Fruit fly (Drosophila melanogaster) whole organism, embryonic: ENCODE results near the gene CG15914.

ENCODE experiments used
- ATbp ChIP-seq: fragments of 200-800 bp; sonication (Bioruptor generic); optimal IDR thresholded peaks from 2 replicates; lab custom pipeline; 2017; ENCODE audit warnings: missing biosample characterization, mild to moderate bottlenecking, missing genetic modification characterization, missing genetic modification reagents
- Bdp1 ChIP-seq: fragments of 200-800 bp; sonication (Bioruptor generic); optimal IDR thresholded peaks from 3 replicates; lab custom pipeline; 2016; ENCODE audit warnings: missing biosample characterization, missing genetic modification characterization
- CG10267 ChIP-seq: fragments of 200-800 bp; sonication (Bioruptor generic); optimal IDR thresholded peaks from 2 replicates; lab custom pipeline; 2018; ENCODE audit warnings: missing biosample characterization, mild to moderate bottlenecking, missing genetic modification characterization, moderate library complexity
- CG13894 ChIP-seq: fragments of 200-800 bp; sonication (Bioruptor generic); optimal IDR thresholded peaks from 3 replicates; lab custom pipeline; 2018; ENCODE audit warnings: missing biosample characterization, mild to moderate bottlenecking, missing genetic modification characterization, moderate library complexity
- CG14860 ChIP-seq: fragments of 200-800 bp; sonication (Bioruptor generic); IDR thresholded peaks from 3 replicates; pipeline ENCODE4 v1.3.6; 2022; ENCODE audit warnings: missing biosample characterization, missing genetic modification characterization; ENCODE audit not compliant: partially characterized antibody
- CG1529 ChIP-seq: fragments of 200-800 bp; sonication (Bioruptor generic); optimal IDR thresholded peaks from 3 replicates; lab custom pipeline; 2018; ENCODE audit warnings: missing biosample characterization, missing genetic modification characterization
- CG15479 ChIP-seq: fragments of 200-800 bp; sonication (Bioruptor generic); optimal IDR thresholded peaks from 3 replicates; lab custom pipeline; 2019; ENCODE audit warnings: missing biosample characterization, mild to moderate bottlenecking, missing genetic modification characterization, moderate library complexity
- CG2712 ChIP-seq: fragments of 200-800 bp; optimal IDR thresholded peaks from 3 replicates; lab custom pipeline; 2019; ENCODE audit warnings: missing biosample characterization, mild to moderate bottlenecking, missing genetic modification characterization, moderate library complexity
- CG4282 ChIP-seq: fragments of 200-800 bp; sonication (Bioruptor generic); optimal IDR thresholded peaks from 2 replicates; lab custom pipeline; 2016; ENCODE audit warnings: missing biosample characterization, missing genetic modification characterization
- CG6791 ChIP-seq: fragments of 200-800 bp; sonication (Bioruptor generic); IDR thresholded peaks from 3 replicates; pipeline ENCODE4 v1.3.6; 2022; ENCODE audit warnings: missing biosample characterization, missing genetic modification characterization; ENCODE audit not compliant: partially characterized antibody
- CG8089 ChIP-seq: fragments of 200-800 bp; sonication (Bioruptor generic); optimal IDR thresholded peaks from 3 replicates; lab custom pipeline; 2016; ENCODE audit warnings: missing biosample characterization, missing genetic modification characterization
- CG8290 ChIP-seq, 3 experiments: fragments of 200-800 bp; sonication (Bioruptor generic); optimal IDR thresholded peaks; 2 replicates each; lab custom pipeline; 2016 to 2019; ENCODE audit warnings: missing biosample characterization in 3 of 3, missing genetic modification characterization in 3 of 3, mild to moderate bottlenecking in 2 of 3, moderate library complexity in 1 of 3
- Dbx ChIP-seq: fragments of 200-800 bp; sonication (Bioruptor generic); IDR thresholded peaks from 3 replicates; pipeline ENCODE4 v1.3.6; 2022; ENCODE audit warnings: missing biosample characterization, missing genetic modification characterization
- Dip2 ChIP-seq: fragments of 200-800 bp; sonication (Bioruptor generic); IDR thresholded peaks from 2 replicates; pipeline ENCODE4 v1.3.6; 2022; ENCODE audit warnings: missing biosample characterization, missing genetic modification characterization
- Elba2 ChIP-seq: fragments of 200-800 bp; sonication (Bioruptor generic); optimal IDR thresholded peaks from 3 replicates; lab custom pipeline; 2016; ENCODE audit warnings: missing biosample characterization, missing genetic modification characterization
- Fer2 ChIP-seq: fragments of 200-800 bp; sonication (Bioruptor generic); optimal IDR thresholded peaks from 2 replicates; lab custom pipeline; 2018; ENCODE audit warnings: missing biosample characterization, mild to moderate bottlenecking, missing genetic modification characterization, moderate library complexity
- HLH4C ChIP-seq: fragments of 200-800 bp; sonication (Bioruptor generic); IDR thresholded peaks from 3 replicates; pipeline ENCODE4 v1.3.6; 2022; ENCODE audit warnings: missing biosample characterization, missing genetic modification characterization; ENCODE audit not compliant: partially characterized antibody
- Hr78 ChIP-seq, 2 experiments: fragments of 200-800 bp in 1 of 2; fragments of >200 bp in 1 of 2; sonication (Bioruptor generic) in 1 of 2; optimal IDR thresholded peaks; 2 replicates each; lab custom pipeline; 2017 to 2019; ENCODE audit warnings: missing biosample characterization in 2 of 2, missing genetic modification characterization in 2 of 2, mild to moderate bottlenecking in 1 of 2, moderate library complexity in 1 of 2
- MESR4 ChIP-seq: fragments of 200-800 bp; sonication (Bioruptor generic); optimal IDR thresholded peaks from 2 replicates; lab custom pipeline; 2018; ENCODE audit warnings: missing biosample characterization, mild to moderate bottlenecking, missing genetic modification characterization, moderate library complexity
- Sry-β ChIP-seq: fragments of 200-800 bp; sonication (Bioruptor generic); optimal IDR thresholded peaks from 2 replicates; lab custom pipeline; 2018; ENCODE audit warnings: missing biosample characterization, mild to moderate bottlenecking, missing genetic modification characterization, moderate library complexity
- Trl ChIP-seq, 3 experiments: fragments of >200 bp in 2 of 3; fragments of 200-800 bp in 1 of 3; sonication (Bioruptor generic) in 1 of 3; optimal IDR thresholded peaks; 2 replicates in 1 of 3; 3 replicates in 2 of 3; lab custom pipeline; 2016 to 2017; ENCODE audit warnings: missing biosample characterization in 1 of 3, missing genetic modification characterization in 1 of 3
- abd-A ChIP-seq: fragments of 200-800 bp; sonication (Bioruptor generic); optimal IDR thresholded peaks from 3 replicates; lab custom pipeline; 2019; ENCODE audit warnings: missing biosample characterization, mild to moderate bottlenecking, missing genetic modification characterization, moderate library complexity
- amos ChIP-seq: fragments of 200-800 bp; sonication (Bioruptor generic); IDR thresholded peaks from 2 replicates; pipeline ENCODE4 v1.3.6; 2022; ENCODE audit warnings: missing biosample characterization, missing genetic modification characterization; ENCODE audit not compliant: partially characterized antibody
- bab2 ChIP-seq: fragments of 200-800 bp; sonication (Bioruptor generic); optimal IDR thresholded peaks from 2 replicates; lab custom pipeline; 2016; ENCODE audit warnings: missing biosample characterization, missing genetic modification characterization
- crol ChIP-seq: fragments of 200-800 bp; sonication (Bioruptor generic); IDR thresholded peaks from 2 replicates; pipeline ENCODE4 v1.3.6; 2022; ENCODE audit warnings: missing biosample characterization, missing genetic modification characterization
- dan ChIP-seq: fragments of 200-800 bp; sonication (Bioruptor generic); IDR thresholded peaks from 2 replicates; pipeline ENCODE4 v1.3.6; 2022; ENCODE audit warnings: missing biosample characterization, missing genetic modification characterization
- exex ChIP-seq: fragments of 200-800 bp; sonication (Bioruptor generic); optimal IDR thresholded peaks from 4 replicates; lab custom pipeline; 2018; ENCODE audit warnings: missing biosample characterization, mild to moderate bottlenecking, missing genetic modification characterization, moderate library complexity
- fd3F ChIP-seq: fragments of 200-800 bp; sonication (Bioruptor generic); optimal IDR thresholded peaks from 2 replicates; lab custom pipeline; 2018; ENCODE audit warnings: missing biosample characterization, mild to moderate bottlenecking, missing genetic modification characterization, moderate library complexity
- gce ChIP-seq: fragments of 200-800 bp; sonication (Bioruptor generic); IDR thresholded peaks from 3 replicates; pipeline ENCODE4 v1.3.6; 2022; ENCODE audit warnings: missing biosample characterization, missing genetic modification characterization
- hb ChIP-seq: fragments of 200-800 bp; sonication (Bioruptor generic); IDR thresholded peaks from 3 replicates; pipeline ENCODE4 v1.3.6; 2022; ENCODE audit warnings: missing biosample characterization, missing genetic modification characterization; ENCODE audit not compliant: partially characterized antibody
- insv ChIP-seq, 2 experiments: fragments of 200-800 bp; sonication (Bioruptor generic); optimal IDR thresholded peaks; 3 replicates each; lab custom pipeline; 2016 to 2018; ENCODE audit warnings: missing biosample characterization in 2 of 2, missing genetic modification characterization in 2 of 2
- ken ChIP-seq: fragments of 200-800 bp; sonication (Bioruptor generic); IDR thresholded peaks from 3 replicates; pipeline ENCODE4 v1.3.6; 2022; ENCODE audit warnings: missing biosample characterization, missing genetic modification characterization
- maf-S ChIP-seq: fragments of 200-800 bp; sonication (Bioruptor generic); optimal IDR thresholded peaks from 2 replicates; lab custom pipeline; 2016; ENCODE audit warnings: missing biosample characterization, missing genetic modification characterization
- mam ChIP-seq: fragments of 200-800 bp; sonication (Bioruptor generic); optimal IDR thresholded peaks from 3 replicates; lab custom pipeline; 2016; ENCODE audit warnings: missing biosample characterization, missing genetic modification characterization
- nerfin-1 ChIP-seq: fragments of 200-800 bp; sonication (Bioruptor generic); optimal IDR thresholded peaks from 3 replicates; lab custom pipeline; 2019; ENCODE audit warnings: missing biosample characterization, mild to moderate bottlenecking, missing genetic modification characterization, moderate library complexity
- p53 ChIP-seq: fragments of 200-800 bp; sonication (Bioruptor generic); optimal IDR thresholded peaks from 2 replicates; lab custom pipeline; 2016; ENCODE audit warnings: missing biosample characterization, missing genetic modification characterization
- rib ChIP-seq: fragments of 200-800 bp; sonication (Bioruptor generic); IDR thresholded peaks from 2 replicates; pipeline ENCODE4 v1.3.6; 2022; ENCODE audit warnings: missing biosample characterization, missing genetic modification characterization
- run ChIP-seq: fragments of 200-800 bp; sonication (Bioruptor generic); optimal IDR thresholded peaks from 3 replicates; lab custom pipeline; 2018; ENCODE audit warnings: missing biosample characterization, mild to moderate bottlenecking, missing genetic modification characterization
- sima ChIP-seq: fragments of 200-800 bp; sonication (Bioruptor generic); optimal IDR thresholded peaks from 2 replicates; lab custom pipeline; 2016; ENCODE audit warnings: missing biosample characterization, missing genetic modification characterization
- tgo ChIP-seq: fragments of 200-800 bp; sonication (Bioruptor generic); IDR thresholded peaks from 3 replicates; pipeline ENCODE4 v1.3.6; 2022; ENCODE audit warnings: missing biosample characterization, missing genetic modification characterization
- ttk ChIP-seq: fragments of 200-800 bp; sonication (Bioruptor generic); IDR thresholded peaks from 2 replicates; pipeline ENCODE4 v2.1.2; 2022; ENCODE audit warnings: missing biosample characterization, missing genetic modification characterization
- tx ChIP-seq: fragments of 200-800 bp; sonication (Bioruptor generic); optimal IDR thresholded peaks from 2 replicates; lab custom pipeline; 2016; ENCODE audit warnings: missing biosample characterization, missing genetic modification characterization
- vnd ChIP-seq: fragments of 200-800 bp; sonication (Bioruptor generic); IDR thresholded peaks from 3 replicates; pipeline ENCODE4 v1.3.6; 2022; ENCODE audit warnings: missing biosample characterization, missing genetic modification characterization; ENCODE audit not compliant: partially characterized antibody
- zen ChIP-seq: fragments of 200-800 bp; sonication (Bioruptor generic); optimal IDR thresholded peaks from 3 replicates; lab custom pipeline; 2018; ENCODE audit warnings: missing biosample characterization, mild to moderate bottlenecking, missing genetic modification characterization, moderate library complexity

CG15914 gene

DNA sequence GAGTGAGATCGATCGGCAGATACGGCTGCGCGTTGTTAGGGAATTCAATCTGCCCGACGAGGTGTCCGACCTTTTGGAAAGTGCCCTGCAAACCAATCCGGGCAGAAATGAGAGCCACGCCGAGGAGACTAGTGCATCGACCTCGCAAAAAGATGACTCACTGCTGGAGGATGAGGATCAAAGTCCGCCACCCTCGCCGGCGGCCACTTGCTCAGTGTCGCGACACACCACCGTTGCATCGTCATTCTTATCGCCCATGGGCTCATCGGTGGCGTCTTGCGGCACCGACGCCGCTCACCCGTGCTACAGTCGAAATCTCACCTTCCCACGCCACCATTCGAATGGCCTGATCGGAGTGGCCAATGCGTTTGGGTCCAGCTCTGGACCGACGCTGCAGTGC lies 21.2 kb downstream of the CG15914 start:
- TF ChIP-seq exex (no peak), run (tag; lab: Kevin White, UChicago) (no peak), tx (no peak), vnd (GFP tag; lab: Robert Waterston, UW) (no peak), ATbp (GFP tag; lab: Kevin White, UChicago) (no peak), CG15479 (GFP tag; lab: Kevin White, UChicago) (no peak), p53 (GFP tag; lab: Kevin White, UChicago) (no peak), ttk (GFP tag; lab: Robert Waterston, UW) (no peak), crol (GFP tag; lab: Robert Waterston, UW) (no peak), fd3F (GFP tag; lab: Kevin White, UChicago) (no peak)

DNA sequence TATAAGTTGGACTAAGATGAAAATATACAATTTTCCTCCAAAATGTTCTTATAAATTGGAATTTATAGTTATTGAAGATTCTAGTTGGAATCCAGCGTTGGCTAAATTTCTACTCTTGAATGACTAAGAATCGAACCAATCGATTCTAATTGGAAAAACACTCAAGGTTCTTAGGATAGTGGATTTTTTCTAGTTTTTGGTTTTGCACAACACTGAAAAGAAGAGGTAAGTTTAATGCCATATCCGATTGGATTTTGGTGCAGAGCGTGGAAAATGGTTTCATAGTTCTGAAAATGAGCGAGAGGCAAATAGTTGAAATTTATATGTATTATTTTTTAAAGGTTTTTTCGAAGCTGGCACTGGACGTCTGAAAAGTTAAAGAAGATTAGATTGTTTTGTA lies 22.3 kb downstream of the CG15914 start:
- TF ChIP-seq hb (GFP tag; lab: Robert Waterston, UW), result no peak
- TF ChIP-seq CG2712 (tag; lab: Kevin White, UChicago), result no peak
- peak; percentile 51 for TF ChIP-seq CG8290 (GFP tag; optimal IDR thresholded peaks at IDR 0.05; lab: Kevin White, UChicago)
- peak in 1 of 2 experiments; percentile 32 for TF ChIP-seq CG8290 (tag; optimal IDR thresholded peaks at IDR 0.05; lab: Kevin White, UChicago)
- TF ChIP-seq CG15479 (GFP tag; lab: Kevin White, UChicago), result peak; percentile 19
- TF ChIP-seq Elba2, result peak; percentile 46
- TF ChIP-seq zen (tag; lab: Kevin White, UChicago), result peak; percentile 70
- peak; percentile 67 for TF ChIP-seq CG10267 (tag; lab: Kevin White, UChicago)
- peak; percentile 91 to 99 for TF ChIP-seq insv (GFP tag; optimal IDR thresholded peaks at IDR 0.05; lab: Kevin White, UChicago)

DNA sequence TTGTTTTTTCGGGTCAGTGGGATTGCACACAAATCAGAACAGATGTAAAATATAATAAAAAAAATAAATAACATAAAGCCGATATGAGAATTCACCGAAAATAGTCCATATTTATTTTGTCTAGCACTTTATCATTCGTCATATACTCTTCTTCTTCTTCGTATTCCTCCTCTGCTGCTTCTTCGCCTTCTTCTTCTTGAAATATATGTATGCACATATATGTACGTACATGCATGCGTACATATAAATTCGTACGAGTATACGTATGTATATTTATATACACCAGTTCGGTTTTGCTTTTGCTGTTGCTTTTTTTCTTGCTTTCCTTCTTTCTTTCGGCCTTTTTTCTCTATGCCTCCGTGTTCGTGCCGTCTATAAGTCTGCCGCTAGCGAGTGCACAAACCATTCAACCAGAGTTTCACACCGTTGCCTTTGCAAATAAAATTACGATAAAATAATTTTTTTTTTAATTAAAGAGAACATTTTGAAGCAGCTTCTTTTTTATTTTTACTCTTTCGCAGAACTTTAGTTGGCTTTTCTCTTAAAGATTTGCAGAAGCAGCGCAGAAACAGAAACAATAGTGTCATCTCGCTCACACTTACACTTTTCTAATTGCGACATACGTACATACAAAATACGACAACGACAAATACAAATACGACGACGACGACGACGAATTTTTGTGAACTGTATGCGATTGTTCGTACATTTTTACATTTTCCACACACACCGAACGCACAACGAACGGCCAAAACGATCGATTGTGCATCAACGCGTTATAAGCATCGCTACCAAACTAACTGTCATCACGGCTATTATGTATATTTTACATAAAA lies 33.4 kb downstream of the CG15914 start:
- TF ChIP-seq sima (no peak), CG1529 (GFP tag; lab: Kevin White, UChicago) (no peak), mam (GFP tag; lab: Kevin White, UChicago) (no peak), CG2712 (tag; lab: Kevin White, UChicago) (peak; percentile 30), rib (0 out of 2 replicates have a peak, but pooled peaks have one; percentile 44), MESR4 (GFP tag; lab: Kevin White, UChicago) (peak; percentile 81), Trl (optimal IDR thresholded peaks at IDR 0.05; lab: Kevin White, UChicago) (peak in 1 of 2 experiments; percentile 73), Trl (GFP tag; optimal IDR thresholded peaks at IDR 0.05; lab: Kevin White, UChicago) (no peak), CG6791 (GFP tag; lab: Robert Waterston, UW) (peak; percentile 63; the same call in 2 of the 3 replicates), ken (GFP tag; lab: Robert Waterston, UW) (no peak), Bdp1 (no peak), bab2 (no peak), tgo (GFP tag; lab: Robert Waterston, UW) (no peak), Hr78 (GFP tag; optimal IDR thresholded peaks at IDR 0.05; lab: Kevin White, UChicago) (no peak), nerfin-1 (tag; lab: Kevin White, UChicago) (no peak), CG14860 (GFP tag; lab: Robert Waterston, UW) (no peak), maf-S (GFP tag; lab: Kevin White, UChicago) (no peak), gce (GFP tag; lab: Robert Waterston, UW) (no peak), CG13894 (tag; lab: Kevin White, UChicago) (no peak), amos (GFP tag; lab: Robert Waterston, UW) (peak; percentile 58; the same call in 1 of the 2 replicates), CG8089 (no peak), dan (GFP tag; lab: Robert Waterston, UW) (no peak), Fer2 (tag; lab: Kevin White, UChicago) (no peak), HLH4C (GFP tag; lab: Robert Waterston, UW) (no peak), Dbx (GFP tag; lab: Robert Waterston, UW) (no peak), Dip2 (GFP tag; lab: Robert Waterston, UW) (no peak), Sry-β (GFP tag; lab: Kevin White, UChicago) (no peak), CG4282 (GFP tag; lab: Kevin White, UChicago) (no peak), abd-A (tag; lab: Kevin White, UChicago) (no peak)
